Fruit fly (Drosophila melanogaster): ENCODE measurements around the gene CG32219.

CG32219 gene

DNA sequence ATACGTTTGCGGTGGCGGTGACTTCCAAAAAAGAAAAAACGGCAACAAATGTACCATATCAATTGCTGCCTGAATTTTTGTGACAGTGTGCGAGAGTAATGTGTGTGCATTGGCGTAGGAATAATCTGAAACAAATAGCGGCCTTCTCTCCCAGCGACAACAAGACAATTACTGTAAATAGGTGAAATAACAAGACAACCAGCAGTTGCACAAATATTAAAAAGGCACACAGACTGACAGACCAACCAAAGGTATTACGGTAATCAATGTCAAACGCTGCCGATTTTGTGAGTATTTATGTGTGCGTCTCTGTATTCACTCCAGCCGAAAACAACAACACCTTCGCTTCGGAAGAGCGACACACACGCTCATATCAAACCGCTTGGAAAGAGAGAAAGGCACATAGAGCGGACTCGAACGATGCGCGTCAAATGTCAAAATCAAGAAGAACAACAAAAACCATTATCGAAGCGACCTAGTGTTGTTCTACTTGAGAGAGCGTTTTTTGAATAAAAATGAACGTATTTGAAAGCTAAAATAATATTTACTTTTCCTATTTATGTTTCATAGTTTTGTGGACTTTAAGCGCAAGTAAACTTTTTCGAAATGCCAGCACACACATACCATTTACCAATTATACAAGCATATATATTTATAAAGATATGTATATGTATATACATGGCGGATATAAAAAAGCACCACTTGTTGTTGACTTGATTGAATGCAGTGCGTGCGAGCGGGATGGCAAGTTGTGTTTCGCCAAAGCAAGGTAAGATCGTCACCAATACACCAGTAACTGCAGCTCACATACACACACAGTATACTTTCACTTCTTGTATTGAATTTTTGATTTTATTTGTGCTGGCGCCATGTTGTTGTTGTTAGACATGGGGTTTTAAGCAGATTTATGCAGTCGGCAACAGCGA lies 43.9 kb downstream of the CG32219 start (continued):
- peak; percentile 79 for TF ChIP-seq schlank (tag; optimal IDR thresholded peaks at IDR 0.05)
- TF ChIP-seq CG6254 (GFP tag; optimal IDR thresholded peaks at IDR 0.05), result peak; percentile 53
- peak; percentile 64; the same call in 2 of the 3 replicates for TF ChIP-seq so (GFP tag; IDR thresholded peaks at IDR 0.05)
- peak; percentile 12; the same call in 1 of the 2 replicates for TF ChIP-seq MBD-R2 (GFP tag; IDR thresholded peaks at IDR 0.05)
- peak; percentile 43; the same call in 1 of the 2 replicates for TF ChIP-seq CG14441 (GFP tag; IDR thresholded peaks at IDR 0.05)
- no peak for TF ChIP-seq fru (optimal IDR thresholded peaks at IDR 0.05)
- no peak; the same call in 1 of the 2 replicates for TF ChIP-seq CG3847 (GFP tag; IDR thresholded peaks at IDR 0.05)
- TF ChIP-seq CG12391 (tag; optimal IDR thresholded peaks at IDR 0.05), result peak; percentile 33
- no peak for TF ChIP-seq lov (optimal IDR thresholded peaks at IDR 0.05)
- TF ChIP-seq lov (GFP tag; IDR thresholded peaks at IDR 0.05), result peak; percentile 87
- no peak for TF ChIP-seq nerfin-2 (GFP tag; IDR thresholded peaks at IDR 0.05; ENCODE audit: partially characterized antibody)
- TF ChIP-seq CG4424 (GFP tag; optimal IDR thresholded peaks at IDR 0.05), result peak; percentile 58
- TF ChIP-seq CG4707 (GFP tag; optimal IDR thresholded peaks at IDR 0.05), result peak; percentile 67
- 0 out of 2 replicates have a peak, but pooled peaks have one; percentile 11 for TF ChIP-seq CG9932 (GFP tag; IDR thresholded peaks at IDR 0.05)
- peak; percentile 78 for TF ChIP-seq bab2 (GFP tag; optimal IDR thresholded peaks at IDR 0.05)
- no peak for TF ChIP-seq az2 (GFP tag; optimal IDR thresholded peaks at IDR 0.05)
- no peak for TF ChIP-seq CG6791 (GFP tag; IDR thresholded peaks at IDR 0.05; ENCODE audit: partially characterized antibody)
- peak; percentile 10 for TF ChIP-seq Bdp1 (GFP tag; optimal IDR thresholded peaks at IDR 0.05)
- TF ChIP-seq fd96Cb (tag; optimal IDR thresholded peaks at IDR 0.05), result peak; percentile 44
- TF ChIP-seq trem (tag; optimal IDR thresholded peaks at IDR 0.05), result peak; percentile 13
- peak; percentile 88 for TF ChIP-seq caup (GFP tag; optimal IDR thresholded peaks at IDR 0.05; ENCODE audit: severe bottlenecking)
- TF ChIP-seq Hmr (GFP tag; optimal IDR thresholded peaks at IDR 0.05), result peak; percentile 86
- peak; percentile 43 for TF ChIP-seq gcm (GFP tag; optimal IDR thresholded peaks at IDR 0.05)
- TF ChIP-seq H2.0 (GFP tag; IDR thresholded peaks at IDR 0.05), result peak; percentile 22; the same call in 1 of the 2 replicates
- TF ChIP-seq CoRest (tag; optimal IDR thresholded peaks at IDR 0.05), result peak; percentile 40
- peak; percentile 44 for TF ChIP-seq NfI (GFP tag; optimal IDR thresholded peaks at IDR 0.05)
- peak; percentile 82 for TF ChIP-seq CG15601 (tag; optimal IDR thresholded peaks at IDR 0.05)
- peak; percentile 69 for TF ChIP-seq CG10209 (GFP tag; optimal IDR thresholded peaks at IDR 0.05)
- peak; percentile 62 for TF ChIP-seq CG16863 (GFP tag; optimal IDR thresholded peaks at IDR 0.05)
- peak; percentile 68 for TF ChIP-seq CG1233 (GFP tag; optimal IDR thresholded peaks at IDR 0.05)
- TF ChIP-seq Hmx (GFP tag; optimal IDR thresholded peaks at IDR 0.05), result no peak
- peak; percentile 15 for TF ChIP-seq trh (GFP tag; optimal IDR thresholded peaks at IDR 0.05)
- TF ChIP-seq Drgx (GFP tag; IDR thresholded peaks at IDR 0.05), result no peak
- peak; percentile 55 for TF ChIP-seq odd (GFP tag; optimal IDR thresholded peaks at IDR 0.05)
- no peak for TF ChIP-seq hbn (GFP tag; IDR thresholded peaks at IDR 0.05; ENCODE audit: partially characterized antibody)
- TF ChIP-seq Sry-β (GFP tag; optimal IDR thresholded peaks at IDR 0.05), result no peak
- TF ChIP-seq pan (optimal IDR thresholded peaks at IDR 0.05), result no peak
- TF ChIP-seq pan (GFP tag; optimal IDR thresholded peaks at IDR 0.05 in 1 of 2, IDR thresholded peaks at IDR 0.05 in 1 of 2), result peak in 1 of 2 experiments; percentile 70
- TF ChIP-seq Six4 (GFP tag; optimal IDR thresholded peaks at IDR 0.05), result peak; percentile 16
- TF ChIP-seq ind (GFP tag; optimal IDR thresholded peaks at IDR 0.05), result peak; percentile 25
- peak; percentile 12 for TF ChIP-seq tin (GFP tag; optimal IDR thresholded peaks at IDR 0.05)
- peak; percentile 53 for TF ChIP-seq pum (GFP tag; optimal IDR thresholded peaks at IDR 0.05)
- peak; percentile 71 for TF ChIP-seq CG2202 (tag; optimal IDR thresholded peaks at IDR 0.05)
- TF ChIP-seq TFAM (GFP tag; optimal IDR thresholded peaks at IDR 0.05), result peak; percentile 14
- 0 out of 2 replicates have a peak, but pooled peaks have one; percentile 15 for TF ChIP-seq CG7372 (GFP tag; IDR thresholded peaks at IDR 0.05)
- peak; percentile 69 for TF ChIP-seq CG12104 (GFP tag; optimal IDR thresholded peaks at IDR 0.05)
- TF ChIP-seq CG17829 (tag; optimal IDR thresholded peaks at IDR 0.05), result peak; percentile 20
- no peak for TF ChIP-seq corto (GFP tag; optimal IDR thresholded peaks at IDR 0.05)

Data from whole organism, embryonic.